Worm (Caenorhabditis elegans) whole organism, L2 larva: ENCODE measurements around the gene bath-45.

ENCODE experiments used
- nhr-25 ChIP-seq: fragments of 150-350 bp; sonication (generic microtip); optimal IDR thresholded peaks from 3 replicates; lab custom pipeline; 2014; ENCODE audit warnings: missing biosample characterization, missing genetic modification characterization
- nhr-77 ChIP-seq: fragments of 150-350 bp; optimal IDR thresholded peaks from 2 replicates; lab custom pipeline; 2014; ENCODE audit warnings: missing biosample characterization, missing genetic modification characterization
- zag-1 ChIP-seq: fragments of 150-350 bp; optimal IDR thresholded peaks from 2 replicates; lab custom pipeline; 2014; ENCODE audit warnings: missing biosample characterization, missing genetic modification characterization

DNA sequence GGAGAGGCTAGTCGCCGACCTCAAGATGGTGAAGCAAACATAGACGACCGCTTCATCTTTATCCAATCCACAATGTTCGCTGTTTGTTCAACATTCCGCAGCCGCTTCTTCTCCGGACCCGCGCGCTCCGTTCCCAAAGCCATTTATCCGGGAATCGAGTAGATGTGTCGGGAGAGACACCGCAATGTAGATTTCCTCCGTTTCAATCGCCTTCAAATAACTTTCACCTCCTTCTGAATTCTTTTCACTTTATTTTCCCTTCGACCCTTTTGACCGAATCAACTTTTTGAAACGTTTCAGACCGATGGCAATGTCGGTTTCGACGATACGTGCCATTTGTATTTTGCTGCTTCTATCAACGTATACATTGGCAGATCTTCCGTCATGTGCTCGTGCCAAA is 15.1 kb upstream of the bath-45 start, which contains the start of gene pqn-32:
- no peak for TF ChIP-seq nhr-25 (tag; lab: Kevin White, UChicago)
- TF ChIP-seq zag-1 = no peak
- no peak for TF ChIP-seq nhr-77
